Worm (Caenorhabditis elegans): ENCODE data around the gene R03A10.5.

The R03A10.5 gene

DNA sequence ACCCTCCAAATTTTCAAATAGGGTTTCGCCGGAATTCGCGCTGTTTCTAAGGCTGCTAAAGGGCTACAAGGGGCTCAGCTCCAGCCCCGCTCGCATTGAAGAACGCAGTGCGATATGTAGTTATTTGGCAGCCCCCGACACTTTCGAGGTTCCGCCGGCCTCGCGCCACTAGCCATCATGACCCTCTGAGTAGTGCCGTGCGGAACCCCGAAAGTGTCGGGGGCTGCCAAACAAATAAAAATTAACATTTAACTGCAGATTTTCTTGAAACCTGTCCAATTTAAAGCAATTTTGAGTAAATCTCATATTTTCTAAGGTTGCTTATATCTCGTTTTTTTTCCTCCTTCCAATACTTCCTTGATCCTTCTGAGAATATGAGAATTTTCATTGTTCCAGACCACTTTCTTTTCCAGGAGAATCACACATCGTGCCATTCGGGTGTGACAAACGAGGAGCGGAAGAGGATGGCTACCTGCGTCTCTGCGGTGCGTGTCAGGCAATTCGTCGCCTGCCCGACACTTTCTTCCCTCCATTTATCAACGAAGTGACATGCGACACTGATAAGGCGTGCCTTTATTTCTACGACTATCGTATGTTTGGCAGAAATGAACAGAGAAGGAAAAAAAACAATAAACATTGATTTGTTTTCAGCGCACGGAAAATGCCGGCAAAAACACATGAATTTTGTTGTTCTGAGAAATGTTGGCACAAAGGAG, 22.7 kb upstream of the R03A10.5 start (continued):
- no peak for TF ChIP-seq nhr-23 (tag; optimal IDR thresholded peaks at IDR 0.05)
- TF ChIP-seq ama-1 (optimal IDR thresholded peaks at IDR 0.05) = no peak
- peak; percentile 94 for TF ChIP-seq elt-2 (tag; optimal IDR thresholded peaks at IDR 0.05)
- TF ChIP-seq ceh-16 (tag; optimal IDR thresholded peaks at IDR 0.05) = no peak
- no peak for TF ChIP-seq skn-1 (tag; optimal IDR thresholded peaks at IDR 0.05)

- TF ChIP-seq nhr-23 (tag; optimal IDR thresholded peaks at IDR 0.05) (no peak), lin-39 (tag; optimal IDR thresholded peaks at IDR 0.05) (no peak), fkh-2 (tag; optimal IDR thresholded peaks at IDR 0.05) (no peak), nhr-25 (tag; optimal IDR thresholded peaks at IDR 0.05) (peak; percentile 60), hmg-11 (tag; optimal IDR thresholded peaks at IDR 0.05) (no peak), elt-1 (tag; optimal IDR thresholded peaks at IDR 0.05) (no peak)
Observed at ce11 chrX:15427931-15428330, 18.6 kb upstream of the R03A10.5 start, which contains the start of gene nas-13. TSS of gene nas-13 (minus strand) at chrX:15428253.

DNA sequence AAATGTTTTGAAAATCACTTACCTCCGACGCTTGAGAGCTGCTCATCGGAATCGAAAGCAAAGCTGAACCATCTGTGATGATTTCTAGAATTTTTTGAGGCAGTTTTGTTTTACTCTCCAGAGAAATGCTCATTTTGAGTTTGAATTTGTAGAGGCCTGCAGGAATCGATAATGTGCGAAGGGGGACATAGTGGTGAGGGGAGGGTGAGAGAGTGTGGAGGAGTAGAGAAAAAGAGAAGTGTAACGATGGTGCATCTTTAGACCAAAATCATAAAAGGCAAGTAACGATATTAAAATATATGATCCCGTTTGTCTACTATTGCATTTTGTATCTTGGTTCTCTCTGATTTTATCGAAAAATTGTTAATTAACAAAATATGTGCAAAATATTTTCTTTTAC, 15.5 kb upstream of the R03A10.5 start, which contains the start of gene blos-8:
blos-8 (minus strand) TSS at position 216 of the 400 bp plus-strand sequence.
- TF ChIP-seq mdl-1 (tag; optimal IDR thresholded peaks at IDR 0.05) (no peak), lsy-12 (tag; optimal IDR thresholded peaks at IDR 0.05) (no peak), nhr-12 (tag; optimal IDR thresholded peaks at IDR 0.05) (no peak), unc-39 (tag; optimal IDR thresholded peaks at IDR 0.05) (no peak), ceh-28 (tag; optimal IDR thresholded peaks at IDR 0.05) (peak; percentile 47), lin-39 (tag; optimal IDR thresholded peaks at IDR 0.05) (no peak), hmg-11 (tag; optimal IDR thresholded peaks at IDR 0.05) (peak; percentile 43), fos-1 (tag; optimal IDR thresholded peaks at IDR 0.05) (no peak), nhr-43 (tag; optimal IDR thresholded peaks at IDR 0.05; ENCODE audit: poor library complexity, severe bottlenecking) (no peak), fkh-10 (GFP tag; optimal IDR thresholded peaks at IDR 0.05) (no peak), ztf-4 (tag; optimal IDR thresholded peaks at IDR 0.05) (no peak), nhr-67 (tag; optimal IDR thresholded peaks at IDR 0.05) (no peak), zag-1 (tag; optimal IDR thresholded peaks at IDR 0.05) (no peak)

- TF ChIP-seq ceh-28 (tag; optimal IDR thresholded peaks at IDR 0.05) (no peak), nhr-67 (tag; optimal IDR thresholded peaks at IDR 0.05) (no peak), elt-1 (tag; optimal IDR thresholded peaks at IDR 0.05) (no peak), fkh-10 (GFP tag; optimal IDR thresholded peaks at IDR 0.05) (no peak), unc-62 (GFP tag; optimal IDR thresholded peaks at IDR 0.05) (no peak), aly-2 (tag; optimal IDR thresholded peaks at IDR 0.05) (no peak), daf-12 (tag; optimal IDR thresholded peaks at IDR 0.05) (no peak), nhr-237 (tag; optimal IDR thresholded peaks at IDR 0.05) (no peak), ztf-11 (tag; optimal IDR thresholded peaks at IDR 0.05) (no peak), nhr-11 (tag; optimal IDR thresholded peaks at IDR 0.05) (no peak), snpc-4 (tag; optimal IDR thresholded peaks at IDR 0.05) (no peak), jun-1 (tag; optimal IDR thresholded peaks at IDR 0.05) (no peak), skn-1 (tag; optimal IDR thresholded peaks at IDR 0.05) (no peak)
Observed at ce11 chrX:15433487-15433886, 13.0 kb upstream of the R03A10.5 start, which contains the start of gene flp-32. TSS of gene flp-32 (plus strand) at chrX:15433787.

DNA sequence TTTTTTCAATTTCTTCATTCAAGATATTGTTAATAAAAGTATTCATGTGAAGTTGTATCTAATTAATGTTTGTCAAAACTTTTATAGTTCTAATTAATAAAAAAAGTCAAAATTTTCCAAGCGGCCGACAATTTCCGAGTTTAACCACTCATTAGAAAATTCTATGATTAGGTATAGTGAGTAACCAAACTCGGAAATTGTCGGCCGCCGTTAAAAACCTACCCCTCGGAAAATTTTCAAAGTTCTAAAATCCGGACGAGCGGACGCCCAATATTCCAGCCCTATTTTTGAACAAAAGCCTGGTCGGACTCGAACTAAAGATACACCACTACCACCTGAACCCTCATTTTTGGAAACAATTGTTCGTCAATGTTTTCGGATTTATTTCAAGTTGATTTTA, 11.6 kb upstream of the R03A10.5 start:
- TF ChIP-seq ceh-28 (tag; optimal IDR thresholded peaks at IDR 0.05) = no peak
- TF ChIP-seq lsy-12 (tag; optimal IDR thresholded peaks at IDR 0.05) = no peak
- no peak for TF ChIP-seq lin-15B (tag; optimal IDR thresholded peaks at IDR 0.05)
- peak; percentile 36 for TF ChIP-seq snpc-4 (tag; optimal IDR thresholded peaks at IDR 0.05)

DNA sequence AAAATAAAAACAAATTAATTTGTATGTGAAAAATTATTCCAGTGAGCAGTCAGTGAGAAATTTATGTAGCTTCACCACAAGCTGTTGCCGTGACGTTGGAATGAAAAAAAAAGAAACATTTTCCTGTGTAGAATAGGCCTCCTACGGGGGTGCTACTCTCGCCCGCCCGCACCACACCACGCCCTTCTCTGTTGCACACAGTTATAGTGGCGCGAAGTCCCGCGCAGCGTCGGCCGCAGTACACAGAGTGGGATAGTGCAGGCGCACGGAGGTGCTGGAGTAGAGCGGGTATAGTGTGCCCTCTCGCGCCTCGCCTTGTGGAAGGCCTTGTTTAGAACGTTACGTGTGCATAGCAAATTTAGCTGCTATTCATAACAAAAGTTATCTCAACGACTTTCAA, 7.8 kb upstream of the R03A10.5 start:
- TF ChIP-seq snpc-4 (tag; optimal IDR thresholded peaks at IDR 0.05) (peak; percentile 85), nhr-77 (tag; optimal IDR thresholded peaks at IDR 0.05) (no peak), hmg-11 (tag; optimal IDR thresholded peaks at IDR 0.05) (no peak)

Data from whole organism, L3 larva.